Fruit fly (Drosophila melanogaster): Measurements from ENCODE around the gene CG6661.

Gene CG6661

DNA sequence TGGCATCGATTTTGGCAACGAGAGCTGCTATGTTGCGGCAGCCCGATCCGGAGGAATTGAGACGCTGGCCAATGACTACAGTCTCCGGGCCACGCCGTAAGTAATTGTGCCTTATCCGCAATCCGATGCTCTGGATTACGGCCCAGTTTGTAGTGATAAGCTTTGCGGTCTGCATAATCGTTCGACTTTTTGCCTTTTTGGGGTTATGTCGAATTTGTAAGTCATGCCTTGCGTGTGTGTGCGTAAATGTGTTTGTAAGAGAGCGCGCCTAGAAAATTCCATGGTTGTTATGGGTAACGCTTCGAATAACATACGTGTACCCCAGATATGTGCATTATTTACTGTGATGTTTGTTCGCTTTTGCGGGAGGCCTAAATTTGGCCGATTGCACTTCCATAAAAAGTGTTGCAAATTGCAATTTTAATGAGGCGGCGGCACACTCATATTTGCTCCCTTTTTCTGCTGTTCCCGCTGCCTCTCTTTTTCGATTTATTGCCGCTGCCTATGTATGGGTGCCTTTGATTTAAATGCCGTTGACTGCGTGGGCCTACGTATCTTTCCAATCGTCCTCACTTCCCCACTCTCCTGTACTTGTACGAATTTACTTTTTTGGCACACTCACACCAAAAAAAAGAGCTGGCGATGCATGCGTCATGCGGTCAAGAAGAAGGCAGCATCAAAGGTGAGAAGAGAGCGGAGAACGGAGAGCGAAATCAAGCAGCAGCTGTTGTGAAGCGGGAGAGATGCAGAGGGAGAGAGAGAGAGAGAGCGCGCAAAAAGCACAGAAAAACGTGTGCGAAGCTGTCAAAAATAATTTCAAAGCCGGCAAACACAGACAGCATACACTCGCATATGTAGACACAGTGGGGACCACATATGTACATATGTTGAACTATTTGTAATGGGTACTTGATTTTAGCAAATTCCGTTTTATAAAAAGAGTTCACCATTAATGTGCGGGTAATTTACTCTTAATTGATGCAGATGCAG is 3.4 kb downstream of the CG6661 start (continued):
- TF ChIP-seq Xbp1 (GFP tag; optimal IDR thresholded peaks at IDR 0.05), result peak; percentile 26
- TF ChIP-seq CG2116 (GFP tag; optimal IDR thresholded peaks at IDR 0.05), result no peak
- TF ChIP-seq lab (GFP tag; optimal IDR thresholded peaks at IDR 0.05), result no peak
- no peak for TF ChIP-seq Eip74EF (GFP tag; optimal IDR thresholded peaks at IDR 0.05)
- TF ChIP-seq row (GFP tag; IDR thresholded peaks at IDR 0.05), result peak; percentile 58; the same call in 2 of the 3 replicates
- TF ChIP-seq Myb (GFP tag; optimal IDR thresholded peaks at IDR 0.05), result peak; percentile 10
- TF ChIP-seq pho (GFP tag; optimal IDR thresholded peaks at IDR 0.05), result no peak
- TF ChIP-seq CG4360 (GFP tag; IDR thresholded peaks at IDR 0.05), result no peak
- no peak for TF ChIP-seq CG3847 (GFP tag; IDR thresholded peaks at IDR 0.05)
- no peak for TF ChIP-seq wor (GFP tag; IDR thresholded peaks at IDR 0.05)
- TF ChIP-seq Hmr (GFP tag; optimal IDR thresholded peaks at IDR 0.05), result no peak
- TF ChIP-seq CG4820 (GFP tag; optimal IDR thresholded peaks at IDR 0.05), result no peak
- TF ChIP-seq CG4730 (GFP tag; IDR thresholded peaks at IDR 0.05), result no peak
- TF ChIP-seq E2f2 (GFP tag; IDR thresholded peaks at IDR 0.05), result peak; percentile 16; the same call in 1 of the 2 replicates
- TF ChIP-seq bcd (GFP tag; optimal IDR thresholded peaks at IDR 0.05), result no peak
- TF ChIP-seq Mrtf (GFP tag; IDR thresholded peaks at IDR 0.05), result no peak
- no peak for TF ChIP-seq fd96Cb (tag; optimal IDR thresholded peaks at IDR 0.05)
- no peak for TF ChIP-seq pan (optimal IDR thresholded peaks at IDR 0.05)
- peak in 1 of 2 experiments; percentile 4 for TF ChIP-seq pan (GFP tag; optimal IDR thresholded peaks at IDR 0.05 in 1 of 2, IDR thresholded peaks at IDR 0.05 in 1 of 2)
- peak; percentile 49 for TF ChIP-seq CHES-1-like (GFP tag; optimal IDR thresholded peaks at IDR 0.05)
- no peak for TF ChIP-seq dan (GFP tag; IDR thresholded peaks at IDR 0.05)
- TF ChIP-seq disco-r (GFP tag; optimal IDR thresholded peaks at IDR 0.05), result no peak
- TF ChIP-seq Lim3 (GFP tag; IDR thresholded peaks at IDR 0.05), result no peak
- TF ChIP-seq CG14965 (GFP tag; optimal IDR thresholded peaks at IDR 0.05; ENCODE audit: borderline replicate concordance), result no peak
- TF ChIP-seq hkb (optimal IDR thresholded peaks at IDR 0.05), result no peak
- no peak for TF ChIP-seq hkb (GFP tag; IDR thresholded peaks at IDR 0.05)
- TF ChIP-seq run (tag; optimal IDR thresholded peaks at IDR 0.05), result no peak
- TF ChIP-seq knrl (GFP tag; IDR thresholded peaks at IDR 0.05; ENCODE audit: partially characterized antibody), result no peak
- TF ChIP-seq gce (GFP tag; IDR thresholded peaks at IDR 0.05), result no peak
- no peak for TF ChIP-seq Jarid2 (GFP tag; optimal IDR thresholded peaks at IDR 0.05)
- peak; percentile 33 for TF ChIP-seq pfk (GFP tag; optimal IDR thresholded peaks at IDR 0.05)
- TF ChIP-seq Six4 (GFP tag; optimal IDR thresholded peaks at IDR 0.05), result no peak
- TF ChIP-seq CG12236 (GFP tag; optimal IDR thresholded peaks at IDR 0.05), result no peak
- no peak for TF ChIP-seq CG9817 (tag; optimal IDR thresholded peaks at IDR 0.05)
- no peak for TF ChIP-seq CG9727 (GFP tag; optimal IDR thresholded peaks at IDR 0.05)
- TF ChIP-seq h (optimal IDR thresholded peaks at IDR 0.05), result no peak
- TF ChIP-seq CG12942 (GFP tag; optimal IDR thresholded peaks at IDR 0.05), result no peak
- no peak for TF ChIP-seq klu (GFP tag; IDR thresholded peaks at IDR 0.05)
- TF ChIP-seq zf30C (GFP tag; optimal IDR thresholded peaks at IDR 0.05), result no peak
- peak; percentile 29; the same call in 1 of the 4 replicates for TF ChIP-seq Dll (GFP tag; IDR thresholded peaks at IDR 0.05; ENCODE audit: partially characterized antibody)
- TF ChIP-seq slp2 (GFP tag; optimal IDR thresholded peaks at IDR 0.05), result no peak
- peak in 1 of 2 experiments; percentile 63 for TF ChIP-seq crp (GFP tag; optimal IDR thresholded peaks at IDR 0.05)
- no peak for TF ChIP-seq CG18764 (GFP tag; optimal IDR thresholded peaks at IDR 0.05)
- peak; percentile 72 for TF ChIP-seq cg (GFP tag; optimal IDR thresholded peaks at IDR 0.05)
- TF ChIP-seq CG17186 (GFP tag; optimal IDR thresholded peaks at IDR 0.05), result no peak
- TF ChIP-seq yki (optimal IDR thresholded peaks at IDR 0.05), result no peak
- peak; percentile 56 for TF ChIP-seq CG2120 (GFP tag; optimal IDR thresholded peaks at IDR 0.05)
- no peak for TF ChIP-seq ranshi (GFP tag; IDR thresholded peaks at IDR 0.05)
- peak; percentile 96 to 99 for TF ChIP-seq Trl (optimal IDR thresholded peaks at IDR 0.05)
- TF ChIP-seq Trl (GFP tag; optimal IDR thresholded peaks at IDR 0.05), result peak; percentile 20
